Worm (Caenorhabditis elegans): ENCODE measurements around the gene hacl-1.

- TF ChIP-seq pha-4 (tag; optimal IDR thresholded peaks at IDR 0.05) (no peak), nhr-28 (tag; optimal IDR thresholded peaks at IDR 0.05) (no peak), nhr-77 (tag; optimal IDR thresholded peaks at IDR 0.05) (no peak), zag-1 (tag; optimal IDR thresholded peaks at IDR 0.05) (no peak)
These were observed 40.2 kb downstream of the hacl-1 start, which contains the start of gene rsp-2 for ce11 chrII:11452498-11453005.

Measured in whole organism, L3 larva.